Fruit fly (Drosophila melanogaster): ENCODE measurements around the gene ome.

Gene ome

dm6 chr3L:14712799-14713198 is 40.2 kb downstream of the ome start:
- TF ChIP-seq CG32264 (GFP tag; optimal IDR thresholded peaks at IDR 0.05) = no peak
- TF ChIP-seq Rel (GFP tag; optimal IDR thresholded peaks at IDR 0.05) = no peak
- TF ChIP-seq Rel (tag; optimal IDR thresholded peaks at IDR 0.05) = no peak
- TF ChIP-seq pan (optimal IDR thresholded peaks at IDR 0.05) = no peak
- TF ChIP-seq Myc (optimal IDR thresholded peaks at IDR 0.05) = no peak
- TF ChIP-seq Jra (GFP tag; optimal IDR thresholded peaks at IDR 0.05) = no peak
- no peak for TF ChIP-seq fru (GFP tag; optimal IDR thresholded peaks at IDR 0.05)
- no peak for TF ChIP-seq CG9705 (GFP tag; optimal IDR thresholded peaks at IDR 0.05)
- TF ChIP-seq br (GFP tag; optimal IDR thresholded peaks at IDR 0.05) = no peak

DNA sequence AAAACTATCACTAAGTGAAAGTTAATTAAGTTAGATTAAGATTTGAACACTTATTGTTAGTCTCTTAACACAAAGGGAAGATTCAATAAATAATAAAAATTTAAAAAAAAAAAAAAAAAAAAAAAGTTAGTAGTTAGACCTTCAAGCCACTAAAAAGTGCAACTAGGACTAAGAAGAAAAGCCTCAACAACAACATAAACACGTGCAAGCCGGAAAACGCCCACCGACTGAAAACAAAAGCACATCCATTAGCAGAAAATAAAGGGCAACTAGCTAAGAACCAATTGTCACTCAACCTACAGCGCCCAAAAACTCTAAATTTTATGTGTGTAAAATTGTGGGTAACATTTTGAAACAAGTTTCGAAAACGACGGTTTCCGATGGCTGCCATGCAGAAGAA is 55.8 kb downstream of the ome start, which contains the start of gene CG13473:
TSS of gene CG13473 (plus strand) at position 301 of the 400 bp plus-strand sequence.
- TF ChIP-seq ey (GFP tag; optimal IDR thresholded peaks at IDR 0.05) (no peak), woc (GFP tag; optimal IDR thresholded peaks at IDR 0.05) (no peak), CG9705 (GFP tag; optimal IDR thresholded peaks at IDR 0.05) (no peak), h (GFP tag; optimal IDR thresholded peaks at IDR 0.05) (no peak), Myc (optimal IDR thresholded peaks at IDR 0.05) (no peak), sv (GFP tag; optimal IDR thresholded peaks at IDR 0.05) (no peak), br (GFP tag; optimal IDR thresholded peaks at IDR 0.05) (no peak), jim (GFP tag; optimal IDR thresholded peaks at IDR 0.05) (no peak), Sp1 (GFP tag; optimal IDR thresholded peaks at IDR 0.05) (no peak), foxo (GFP tag; optimal IDR thresholded peaks at IDR 0.05) (no peak), Hr83 (GFP tag; optimal IDR thresholded peaks at IDR 0.05; ENCODE audit: poor library complexity, severe bottlenecking) (no peak), CG32264 (GFP tag; optimal IDR thresholded peaks at IDR 0.05) (no peak), CrebA (GFP tag; optimal IDR thresholded peaks at IDR 0.05; ENCODE audit: borderline replicate concordance) (no peak)

DNA sequence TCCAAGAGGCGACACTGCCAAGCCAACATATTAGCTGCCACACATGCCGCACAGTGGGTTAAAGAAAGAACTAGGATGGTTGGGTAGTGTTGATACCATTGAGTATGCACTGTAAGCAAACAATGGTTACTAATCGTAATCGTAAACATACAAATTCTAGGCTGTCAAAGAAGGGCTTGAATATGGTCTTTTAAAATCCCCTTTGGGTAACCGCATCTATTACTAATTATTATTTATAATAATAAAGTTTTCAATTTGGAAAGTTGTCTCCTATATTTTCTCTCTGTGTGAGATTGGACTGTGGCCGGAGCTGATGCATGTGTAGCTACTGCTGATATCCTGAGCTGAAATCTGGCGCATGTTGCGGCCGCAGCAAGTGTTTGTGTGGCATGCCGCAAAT is 59.2 kb downstream of the ome start:
- no peak for TF ChIP-seq jim (GFP tag; optimal IDR thresholded peaks at IDR 0.05)
- no peak for TF ChIP-seq Rel (GFP tag; optimal IDR thresholded peaks at IDR 0.05)
- TF ChIP-seq Rel (tag; optimal IDR thresholded peaks at IDR 0.05) = no peak
- no peak for TF ChIP-seq ey (GFP tag; optimal IDR thresholded peaks at IDR 0.05)
- no peak for TF ChIP-seq Hr78 (GFP tag; optimal IDR thresholded peaks at IDR 0.05)
- no peak for TF ChIP-seq CG32264 (GFP tag; optimal IDR thresholded peaks at IDR 0.05)
- TF ChIP-seq Abd-B (GFP tag; optimal IDR thresholded peaks at IDR 0.05) = no peak
- no peak for TF ChIP-seq psq (GFP tag; optimal IDR thresholded peaks at IDR 0.05)
- TF ChIP-seq h (GFP tag; optimal IDR thresholded peaks at IDR 0.05) = no peak
- TF ChIP-seq HLH106 (tag; optimal IDR thresholded peaks at IDR 0.05) = no peak
- no peak for TF ChIP-seq CG9705 (GFP tag; optimal IDR thresholded peaks at IDR 0.05)
- TF ChIP-seq Dif (GFP tag; optimal IDR thresholded peaks at IDR 0.05; ENCODE audit: partially characterized antibody) = no peak
- no peak for TF ChIP-seq N (GFP tag; optimal IDR thresholded peaks at IDR 0.05)
- no peak for TF ChIP-seq Hr83 (GFP tag; optimal IDR thresholded peaks at IDR 0.05; ENCODE audit: poor library complexity, severe bottlenecking)

- TF ChIP-seq CG32264 (GFP tag; optimal IDR thresholded peaks at IDR 0.05) (no peak), Dif (GFP tag; optimal IDR thresholded peaks at IDR 0.05; ENCODE audit: partially characterized antibody) (no peak), fru (GFP tag; optimal IDR thresholded peaks at IDR 0.05) (no peak), Hnf4 (GFP tag; optimal IDR thresholded peaks at IDR 0.05) (no peak), jim (GFP tag; optimal IDR thresholded peaks at IDR 0.05) (no peak), dl (GFP tag; optimal IDR thresholded peaks at IDR 0.05; ENCODE audit: insufficient read depth in 1 of 2, partially characterized antibody in 2 of 2) (no peak), OdsH (GFP tag; optimal IDR thresholded peaks at IDR 0.05) (no peak), Rel (GFP tag; optimal IDR thresholded peaks at IDR 0.05) (no peak), Rel (tag; optimal IDR thresholded peaks at IDR 0.05) (no peak), br (GFP tag; optimal IDR thresholded peaks at IDR 0.05) (no peak), pan (optimal IDR thresholded peaks at IDR 0.05) (no peak), N (GFP tag; optimal IDR thresholded peaks at IDR 0.05) (no peak), Dfd (GFP tag; optimal IDR thresholded peaks at IDR 0.05) (no peak)
These were observed 60.8 kb downstream of the ome start, which contains the start of gene CG13471 for dm6 chr3L:14733417-14733816. Gene CG13471 (minus strand): TSS chr3L:14733517.

DNA sequence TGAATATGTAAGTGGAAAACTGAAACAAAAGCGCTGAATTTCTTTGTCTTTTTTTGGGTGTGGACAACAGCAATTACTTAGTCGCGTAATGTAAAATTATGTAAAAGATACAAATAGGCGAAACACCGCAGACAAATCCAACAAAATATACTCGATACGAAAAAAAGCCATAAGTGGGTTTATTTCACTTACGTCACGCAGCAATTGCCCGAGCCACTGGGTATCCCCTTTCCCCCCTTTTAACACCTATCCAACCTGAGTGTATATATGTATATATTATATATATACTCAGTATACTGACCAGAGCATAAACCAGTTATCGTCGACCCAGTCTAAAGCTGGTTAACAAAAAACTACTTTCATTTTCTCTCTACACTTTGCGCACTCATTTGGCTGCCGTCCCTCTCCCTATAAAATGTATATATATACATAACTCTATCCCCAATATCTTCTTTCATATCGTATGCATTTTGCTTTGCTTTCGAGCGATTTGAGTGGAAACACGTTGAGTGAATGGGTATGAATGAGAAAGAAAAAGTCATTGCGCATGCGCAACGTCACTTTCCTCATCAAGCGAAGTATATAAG is 70.6 kb downstream of the ome start:
- TF ChIP-seq psq (GFP tag; optimal IDR thresholded peaks at IDR 0.05) = peak; percentile 90
- TF ChIP-seq Vsx2 (GFP tag; optimal IDR thresholded peaks at IDR 0.05; ENCODE audit: partially characterized antibody) = no peak
- TF ChIP-seq brk (GFP tag; optimal IDR thresholded peaks at IDR 0.05) = peak; percentile 2

Data from whole organism, wandering third instar larva.